Worm (Caenorhabditis elegans): ENCODE measurements around the gene Y39D8A.1.

DNA sequence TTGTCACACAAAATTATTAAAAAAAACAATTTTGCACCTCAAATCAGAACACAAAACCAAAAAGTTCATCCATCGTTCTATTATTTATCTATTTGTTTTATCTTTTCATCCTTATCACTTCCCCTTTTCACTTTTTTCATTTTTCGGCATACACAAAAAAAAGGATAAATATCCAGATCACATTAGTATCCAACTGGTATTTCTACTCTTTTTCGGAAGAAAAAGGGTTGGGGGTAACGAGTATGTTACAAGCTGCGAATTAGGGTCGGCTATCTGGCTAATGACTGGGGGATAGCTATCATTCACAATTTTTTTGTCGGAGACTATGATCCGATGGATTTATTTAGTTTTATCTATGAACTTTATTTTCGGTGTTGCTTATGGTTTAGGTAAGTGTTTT is 48.5 kb upstream of the Y39D8A.1 start, which contains the start of gene mltn-7:
- TF ChIP-seq lir-3 (tag; optimal IDR thresholded peaks at IDR 0.05; ENCODE audit: poor library complexity) (no peak), ceh-82 (tag; optimal IDR thresholded peaks at IDR 0.05) (no peak), unc-62 (GFP tag; optimal IDR thresholded peaks at IDR 0.05) (no peak), fos-1 (tag; optimal IDR thresholded peaks at IDR 0.05) (no peak)

Data from whole organism, L1 larva.